Worm (Caenorhabditis elegans) whole organism, young adult: ENCODE data around the gene C29E4.11.
A peak's percentile ranks its signal among the peaks of the same experiment; 100 is the strongest.

ENCODE experiments used
- B0336.3 ChIP-seq: fragments of 200-800 bp; sonication (Bioruptor generic); IDR thresholded peaks from 2 replicates; pipeline ENCODE4 v1.3.6; 2022; ENCODE audit warnings: missing genetic modification characterization, missing compliant biosample characterization
- C17E4.6 ChIP-seq: fragments of 200-800 bp; sonication (Bioruptor generic); IDR thresholded peaks from 2 replicates; pipeline ENCODE4 v1.3.6; 2022; ENCODE audit warnings: missing genetic modification reagents, missing genetic modification characterization, missing compliant biosample characterization
- F23B12.7 ChIP-seq: sonication (generic microtip); optimal IDR thresholded peaks from 2 replicates; lab custom pipeline; 2017; ENCODE audit warnings: missing genetic modification characterization, mild to moderate bottlenecking, missing compliant biosample characterization, antibody characterized with exemption, moderate library complexity; ENCODE audit not compliant: insufficient read depth
- F39B2.1 ChIP-seq: fragments of 200-800 bp; sonication (Bioruptor generic); IDR thresholded peaks from 2 replicates; pipeline ENCODE4 v1.3.6; 2022; ENCODE audit warnings: missing genetic modification reagents, missing genetic modification characterization, missing compliant biosample characterization
- F49E8.2 ChIP-seq: sonication (generic microtip); optimal IDR thresholded peaks from 3 replicates; lab custom pipeline; 2017; ENCODE audit warnings: missing genetic modification characterization, mild to moderate bottlenecking, missing compliant biosample characterization, antibody characterized with exemption, moderate library complexity; ENCODE audit not compliant: insufficient read depth
- F52B5.7 ChIP-seq: sonication (generic microtip); optimal IDR thresholded peaks from 2 replicates; lab custom pipeline; 2016; ENCODE audit warnings: mild to moderate bottlenecking, missing genetic modification characterization, missing compliant biosample characterization
- F57C9.4 ChIP-seq: sonication (generic microtip); optimal IDR thresholded peaks from 2 replicates; lab custom pipeline; 2017; ENCODE audit warnings: mild to moderate bottlenecking, missing genetic modification characterization, missing compliant biosample characterization
- T26A5.8 ChIP-seq: sonication (generic microtip); optimal IDR thresholded peaks from 2 replicates; lab custom pipeline; 2016; ENCODE audit warnings: missing genetic modification characterization, missing compliant biosample characterization
- Y53F4B.3 ChIP-seq: fragments of 200-800 bp; sonication (Bioruptor generic); IDR thresholded peaks from 2 replicates; pipeline ENCODE4 v1.3.6; 2022; ENCODE audit warnings: missing genetic modification reagents, missing genetic modification characterization, missing compliant biosample characterization
- ZK185.1 ChIP-seq: sonication (generic microtip); optimal IDR thresholded peaks from 2 replicates; lab custom pipeline; 2016; ENCODE audit warnings: mild to moderate bottlenecking, missing genetic modification characterization, missing compliant biosample characterization; ENCODE audit not compliant: poor library complexity, severe bottlenecking
- akir-1 ChIP-seq: fragments of 200-800 bp; sonication (Bioruptor generic); optimal IDR thresholded peaks from 2 replicates; lab custom pipeline; 2018; ENCODE audit warnings: mild to moderate bottlenecking, missing genetic modification characterization, moderate library complexity, missing compliant biosample characterization
- ama-1 ChIP-seq, 3 experiments: fragments of 150-350 bp in 1 of 3; sonication (generic microtip) in 2 of 3; optimal IDR thresholded peaks; 2 replicates each; lab custom pipeline; 2014 to 2018; ENCODE audit warnings: missing biosample characterization in 2 of 3, missing genetic modification characterization in 2 of 3, missing genetic modification reagents in 2 of 3
- aptf-2 ChIP-seq: fragments of 200-800 bp; sonication (Bioruptor generic); conservative IDR thresholded peaks from 2 replicates; pipeline ENCODE4 v1.3.6; 2022; ENCODE audit warnings: missing genetic modification reagents, missing genetic modification characterization, missing compliant biosample characterization
- attf-5 ChIP-seq: fragments of 200-800 bp; sonication (Bioruptor generic); optimal IDR thresholded peaks from 2 replicates; lab custom pipeline; 2018; ENCODE audit warnings: mild to moderate bottlenecking, missing genetic modification characterization, missing compliant biosample characterization
- cebp-1 ChIP-seq, 2 experiments: fragments of 200-800 bp in 1 of 2; sonication (Bioruptor generic) in 1 of 2; sonication (generic microtip) in 1 of 2; IDR thresholded peaks in 1 of 2; optimal IDR thresholded peaks in 1 of 2; 2 replicates each; pipeline versions ENCODE4 v1.3.6 to Lab custom; 2017 to 2022; ENCODE audit warnings: missing compliant biosample characterization in 2 of 2, missing genetic modification characterization in 2 of 2, mild to moderate bottlenecking in 1 of 2, missing genetic modification reagents in 1 of 2, moderate library complexity in 1 of 2
- ceh-100 ChIP-seq: fragments of 200-800 bp; sonication (Bioruptor generic); IDR thresholded peaks from 2 replicates; pipeline ENCODE4 v1.3.6; 2022; ENCODE audit warnings: missing genetic modification reagents, missing genetic modification characterization, missing compliant biosample characterization
- ceh-91 ChIP-seq: fragments of 200-800 bp; sonication (Bioruptor generic); IDR thresholded peaks from 2 replicates; pipeline ENCODE4 v1.3.6; 2022; ENCODE audit warnings: missing genetic modification reagents, missing genetic modification characterization, missing compliant biosample characterization
- chd-7 ChIP-seq: sonication (generic microtip); optimal IDR thresholded peaks from 2 replicates; lab custom pipeline; 2016; ENCODE audit warnings: mild to moderate bottlenecking, missing genetic modification characterization, moderate library complexity, missing compliant biosample characterization
- ets-4 ChIP-seq: fragments of 200-800 bp; sonication (Bioruptor generic); optimal IDR thresholded peaks from 2 replicates; lab custom pipeline; 2018; ENCODE audit warnings: mild to moderate bottlenecking, missing genetic modification characterization, missing compliant biosample characterization
- fkh-3 ChIP-seq: sonication (generic microtip); optimal IDR thresholded peaks from 2 replicates; lab custom pipeline; 2016; ENCODE audit warnings: mild to moderate bottlenecking, missing genetic modification characterization, missing compliant biosample characterization
- gei-17 ChIP-seq: fragments of 200-800 bp; sonication (Bioruptor generic); optimal IDR thresholded peaks from 2 replicates; lab custom pipeline; 2018; ENCODE audit warnings: mild to moderate bottlenecking, missing genetic modification characterization, missing compliant biosample characterization
- hmg-20 ChIP-seq: fragments of 200-800 bp; sonication (Bioruptor generic); IDR thresholded peaks from 2 replicates; pipeline ENCODE4 v1.3.6; 2022; ENCODE audit warnings: missing genetic modification reagents, missing genetic modification characterization, missing compliant biosample characterization
- hrde-1 ChIP-seq: sonication (generic microtip); optimal IDR thresholded peaks from 2 replicates; lab custom pipeline; 2016; ENCODE audit warnings: missing genetic modification characterization, mild to moderate bottlenecking, missing compliant biosample characterization, moderate library complexity, missing genotype, missing genetic modification reagents, borderline replicate concordance
- hsf-1 ChIP-seq: fragments of 200-800 bp; sonication (Bioruptor generic); IDR thresholded peaks from 2 replicates; pipeline ENCODE4 v1.3.6; 2022; ENCODE audit warnings: missing genetic modification reagents, missing genetic modification characterization, missing compliant biosample characterization
- let-526 ChIP-seq: fragments of 200-800 bp; sonication (Bioruptor generic); IDR thresholded peaks from 2 replicates; pipeline ENCODE4 v1.3.6; 2022; ENCODE audit warnings: missing genetic modification reagents, missing genetic modification characterization, missing compliant biosample characterization
- let-607 ChIP-seq, 2 experiments: fragments of 200-800 bp in 1 of 2; sonication (Bioruptor generic) in 1 of 2; sonication (generic microtip) in 1 of 2; optimal IDR thresholded peaks; 2 replicates each; lab custom pipeline; 2016 to 2018; ENCODE audit warnings: mild to moderate bottlenecking in 2 of 2, missing compliant biosample characterization in 2 of 2, missing genetic modification characterization in 2 of 2, moderate library complexity in 2 of 2, missing genotype in 1 of 2
- lir-1 ChIP-seq: fragments of 200-800 bp; sonication (Bioruptor generic); conservative IDR thresholded peaks from 2 replicates; pipeline ENCODE4 v1.3.6; 2022; ENCODE audit warnings: missing genetic modification reagents, missing genetic modification characterization, missing compliant biosample characterization
- lsl-1 ChIP-seq: fragments of 200-800 bp; sonication (Bioruptor generic); optimal IDR thresholded peaks from 2 replicates; lab custom pipeline; 2018; ENCODE audit warnings: mild to moderate bottlenecking, missing genetic modification characterization, moderate library complexity, missing compliant biosample characterization
- lsy-27 ChIP-seq: sonication (generic microtip); optimal IDR thresholded peaks from 2 replicates; lab custom pipeline; 2017; ENCODE audit warnings: missing genetic modification characterization, mild to moderate bottlenecking, missing compliant biosample characterization, antibody characterized with exemption, missing genotype, borderline replicate concordance; ENCODE audit not compliant: insufficient read depth
- madf-10 ChIP-seq: sonication (generic microtip); optimal IDR thresholded peaks from 2 replicates; lab custom pipeline; 2016; ENCODE audit warnings: mild to moderate bottlenecking, missing genetic modification characterization, missing compliant biosample characterization
- mcd-1 ChIP-seq: fragments of 200-800 bp; sonication (Bioruptor generic); IDR thresholded peaks from 2 replicates; pipeline ENCODE4 v1.3.6; 2022; ENCODE audit warnings: missing genetic modification reagents, missing genetic modification characterization, missing compliant biosample characterization
- mel-28 ChIP-seq: sonication (generic microtip); optimal IDR thresholded peaks from 2 replicates; lab custom pipeline; 2016; ENCODE audit warnings: borderline replicate concordance, mild to moderate bottlenecking, missing genetic modification characterization, missing compliant biosample characterization
- mes-4 ChIP-seq: sonication (generic microtip); optimal IDR thresholded peaks from 2 replicates; lab custom pipeline; 2016; ENCODE audit warnings: missing genotype, missing genetic modification characterization, missing compliant biosample characterization
- nfyb-1 ChIP-seq: fragments of 200-800 bp; sonication (Bioruptor generic); IDR thresholded peaks from 2 replicates; pipeline ENCODE4 v1.3.6; 2022; ENCODE audit warnings: missing genetic modification reagents, missing genetic modification characterization, missing compliant biosample characterization
- nhr-80 ChIP-seq: sonication (generic microtip); optimal IDR thresholded peaks from 2 replicates; lab custom pipeline; 2016; ENCODE audit warnings: missing genetic modification characterization, missing compliant biosample characterization
- pha-4 ChIP-seq: fragments of 150-350 bp; sonication (generic microtip); optimal IDR thresholded peaks from 2 replicates; lab custom pipeline; 2014; ENCODE audit warnings: missing biosample characterization, missing genetic modification reagents, missing genetic modification characterization
- snpc-1.3 ChIP-seq: sonication (generic microtip); optimal IDR thresholded peaks from 2 replicates; lab custom pipeline; 2017; ENCODE audit warnings: missing genetic modification characterization, mild to moderate bottlenecking, missing compliant biosample characterization, antibody characterized with exemption, moderate library complexity, missing genotype, missing genetic modification reagents; ENCODE audit not compliant: insufficient read depth
- somi-1 ChIP-seq: fragments of 200-800 bp; sonication (Bioruptor generic); optimal IDR thresholded peaks from 2 replicates; lab custom pipeline; 2018; ENCODE audit warnings: mild to moderate bottlenecking, missing genetic modification characterization, missing compliant biosample characterization
- tbp1 ChIP-seq: fragments of 200-800 bp; sonication (Bioruptor generic); optimal IDR thresholded peaks from 2 replicates; lab custom pipeline; 2018; ENCODE audit warnings: mild to moderate bottlenecking, missing genetic modification characterization, missing compliant biosample characterization
- tlf-1 ChIP-seq: fragments of 200-800 bp; sonication (Bioruptor generic); optimal IDR thresholded peaks from 2 replicates; lab custom pipeline; 2018; ENCODE audit warnings: mild to moderate bottlenecking, missing genetic modification characterization, missing compliant biosample characterization
- unc-130 ChIP-seq: sonication (generic microtip); optimal IDR thresholded peaks from 2 replicates; lab custom pipeline; 2016; ENCODE audit warnings: missing genetic modification reagents, missing genetic modification characterization, missing compliant biosample characterization
- unc-62 ChIP-seq: fragments of 150-350 bp; optimal IDR thresholded peaks from 2 replicates; lab custom pipeline; 2014; ENCODE audit warnings: missing biosample characterization, missing genetic modification reagents, missing genetic modification characterization
- ztf-26 ChIP-seq: sonication (generic microtip); optimal IDR thresholded peaks from 2 replicates; lab custom pipeline; 2017; ENCODE audit warnings: missing genetic modification characterization, missing compliant biosample characterization
- ztf-3 ChIP-seq: fragments of 200-800 bp; sonication (Bioruptor generic); optimal IDR thresholded peaks from 2 replicates; lab custom pipeline; 2018; ENCODE audit warnings: mild to moderate bottlenecking, missing genetic modification characterization, missing compliant biosample characterization

The C29E4.11 gene

DNA sequence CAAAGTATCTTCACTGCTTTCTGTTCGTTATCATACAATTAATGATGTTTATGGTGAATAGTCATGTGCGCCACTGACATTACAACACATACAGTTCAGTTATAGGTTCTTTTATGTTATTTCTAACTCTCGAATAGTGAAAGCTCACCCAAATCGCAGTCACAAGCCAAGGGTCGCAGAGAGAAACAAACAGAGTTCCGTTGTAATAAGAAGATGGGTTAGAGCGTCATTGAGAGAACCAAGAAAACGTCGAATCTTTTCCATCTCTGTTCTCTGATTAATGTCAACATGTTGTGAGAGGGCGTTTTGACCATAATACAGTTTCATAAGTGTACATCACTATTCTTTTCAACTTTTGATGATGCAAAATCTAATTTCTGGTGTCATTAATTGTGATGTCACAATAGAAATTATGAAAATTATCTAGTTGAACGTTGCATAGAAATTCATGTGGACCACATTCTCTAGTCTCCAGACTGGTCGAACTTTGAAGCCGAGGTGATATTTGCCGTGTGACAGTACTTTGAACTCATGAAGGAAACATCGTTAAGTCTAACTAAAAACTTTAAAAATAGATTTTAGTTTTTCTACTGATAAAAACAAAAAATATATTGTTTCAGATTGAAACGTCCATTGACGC is 16.2 kb upstream of the C29E4.11 start:
- TF ChIP-seq nhr-80 (tag; lab: Kevin White, UChicago): peak; percentile 26
- no peak for TF ChIP-seq T26A5.8
- no peak for TF ChIP-seq C17E4.6 (GFP tag; lab: Robert Waterston, UW)
- TF ChIP-seq hmg-20 (GFP tag; lab: Robert Waterston, UW): no peak
- peak; percentile 26 for TF ChIP-seq attf-5 (GFP tag; lab: Kevin White, UChicago)
- peak; percentile 40; the same call in 1 of the 2 replicates for TF ChIP-seq nfyb-1
- no peak for TF ChIP-seq hsf-1 (GFP tag; lab: Robert Waterston, UW)
- TF ChIP-seq ets-4: peak; percentile 61
- peak; percentile 3 for TF ChIP-seq unc-62 (GFP tag; lab: Kevin White, UChicago)
- no peak for TF ChIP-seq lsy-27 (tag; lab: Kevin White, UChicago)
- TF ChIP-seq hrde-1 (tag; lab: Kevin White, UChicago): no peak
- no peak for TF ChIP-seq F49E8.2 (tag; lab: Kevin White, UChicago)
- TF ChIP-seq ztf-3 (GFP tag; lab: Kevin White, UChicago): no peak
- TF ChIP-seq snpc-1.3 (tag; lab: Kevin White, UChicago): no peak
- no peak for TF ChIP-seq cebp-1 (GFP tag; IDR thresholded peaks at IDR 0.05; lab: Robert Waterston, UW)
- TF ChIP-seq cebp-1 (tag; optimal IDR thresholded peaks at IDR 0.05; lab: Kevin White, UChicago): peak; percentile 44
- no peak for TF ChIP-seq F23B12.7 (tag; lab: Kevin White, UChicago)
- TF ChIP-seq akir-1 (GFP tag; lab: Kevin White, UChicago): no peak
- TF ChIP-seq F52B5.7 (tag; lab: Kevin White, UChicago): no peak
- TF ChIP-seq F39B2.1 (GFP tag; lab: Robert Waterston, UW): no peak
- TF ChIP-seq somi-1 (GFP tag; lab: Kevin White, UChicago): no peak
- no peak for TF ChIP-seq madf-10 (tag; lab: Kevin White, UChicago)
- no peak for TF ChIP-seq F57C9.4
- no peak for TF ChIP-seq let-607 (tag; optimal IDR thresholded peaks at IDR 0.05; lab: Kevin White, UChicago)
- peak; percentile 6 for TF ChIP-seq lsl-1 (GFP tag; lab: Kevin White, UChicago)
- no peak for TF ChIP-seq ZK185.1 (tag; lab: Kevin White, UChicago)
- TF ChIP-seq pha-4 (tag; lab: Kevin White, UChicago): peak; percentile 65
- peak; percentile 10 for TF ChIP-seq tlf-1 (GFP tag; lab: Kevin White, UChicago)
- no peak for TF ChIP-seq Y53F4B.3 (GFP tag; lab: Robert Waterston, UW)
- TF ChIP-seq lir-1: no peak; the same call in 1 of the 2 replicates
- TF ChIP-seq B0336.3 (GFP tag; lab: Robert Waterston, UW): peak; percentile 24; the same call in 1 of the 2 replicates
- TF ChIP-seq chd-7 (tag; lab: Kevin White, UChicago): no peak
- TF ChIP-seq ztf-26 (tag; lab: Kevin White, UChicago): no peak
- TF ChIP-seq fkh-3 (tag; lab: Kevin White, UChicago): no peak
- TF ChIP-seq mcd-1 (GFP tag; lab: Robert Waterston, UW): peak; percentile 15; the same call in 1 of the 2 replicates

DNA sequence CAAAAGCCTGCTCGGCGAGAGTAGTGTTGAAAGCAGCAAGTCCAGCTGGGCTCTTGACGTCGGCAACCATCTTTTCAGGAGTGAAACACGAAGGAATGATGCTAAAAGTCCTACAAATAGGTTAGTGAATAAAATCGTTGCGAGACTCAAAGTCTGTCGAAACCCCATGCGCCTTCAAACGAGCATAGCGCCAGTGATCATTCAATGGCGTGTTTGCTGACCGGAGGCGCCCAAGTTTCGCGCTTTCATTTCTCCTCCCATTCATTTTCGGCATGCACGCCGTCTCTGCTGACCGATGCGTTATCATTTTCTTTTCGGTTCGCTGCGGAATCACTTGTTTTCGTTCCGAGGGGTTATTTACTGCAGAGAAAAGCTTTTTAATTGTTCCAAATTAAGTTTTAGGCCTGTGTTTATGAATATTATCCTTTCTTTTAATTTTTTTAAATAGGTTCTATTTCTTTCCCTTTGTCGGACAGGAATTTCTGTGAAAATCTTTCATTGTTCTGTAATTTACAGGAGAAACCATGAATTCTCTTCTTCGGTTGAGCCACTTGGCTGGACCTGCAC is 15.4 kb upstream of the C29E4.11 start, which contains the start of the genes eef-1B.1 and aco-2:
Gene eef-1B.1, minus strand, starts transcription at position 186 of the 567 bp plus-strand sequence.
Gene aco-2, plus strand, starts transcription at position 517 of the 567 bp plus-strand sequence.
- TF ChIP-seq ama-1 (optimal IDR thresholded peaks at IDR 0.05; lab: Kevin White, UChicago): peak; percentile 33
- no peak for TF ChIP-seq ama-1 (GFP tag; optimal IDR thresholded peaks at IDR 0.05; lab: Kevin White, UChicago)
- no peak for TF ChIP-seq hmg-20 (GFP tag; lab: Robert Waterston, UW)
- TF ChIP-seq cebp-1 (GFP tag; IDR thresholded peaks at IDR 0.05; lab: Robert Waterston, UW): peak; percentile 53; the same call in 1 of the 2 replicates
- TF ChIP-seq cebp-1 (tag; optimal IDR thresholded peaks at IDR 0.05; lab: Kevin White, UChicago): peak; percentile 87
- TF ChIP-seq aptf-2: no peak
- peak; percentile 70 for TF ChIP-seq tbp1 (GFP tag; lab: Kevin White, UChicago)
- peak; percentile 85 for TF ChIP-seq nfyb-1
- no peak for TF ChIP-seq let-526 (GFP tag; lab: Robert Waterston, UW)
- peak; percentile 33 for TF ChIP-seq unc-130 (GFP tag; lab: Kevin White, UChicago)
- no peak for TF ChIP-seq mes-4 (tag; lab: Kevin White, UChicago)
- TF ChIP-seq gei-17 (GFP tag; lab: Kevin White, UChicago): peak; percentile 54
- peak; percentile 68 for TF ChIP-seq ceh-100 (GFP tag; lab: Robert Waterston, UW)
- no peak for TF ChIP-seq ceh-91 (GFP tag; lab: Robert Waterston, UW)
- TF ChIP-seq mel-28 (tag; lab: Kevin White, UChicago): no peak
